Worm (Caenorhabditis elegans): ENCODE measurements around the gene vab-1.

DNA sequence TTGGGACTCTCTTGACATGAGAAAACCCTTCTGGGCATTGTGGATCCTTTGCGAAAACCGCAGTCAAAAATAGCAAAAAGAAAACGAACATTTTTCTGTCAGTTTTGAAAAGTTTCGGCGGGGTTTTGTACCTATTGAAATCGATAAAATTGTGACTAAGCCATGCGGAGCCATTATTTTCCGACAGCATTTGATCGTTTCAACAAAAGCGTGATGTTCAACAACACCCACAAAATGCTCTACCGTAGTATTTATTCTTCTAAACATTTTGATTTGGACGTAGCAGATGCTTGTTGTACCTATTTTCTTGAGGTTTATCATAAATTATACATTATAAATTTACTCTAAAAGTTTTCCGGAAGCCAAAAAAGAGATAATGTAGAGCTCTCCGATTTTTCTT, 44.6 kb downstream of the vab-1 start, which contains the start of gene clec-136:
- TF ChIP-seq him-1 (tag; optimal IDR thresholded peaks at IDR 0.05) (no peak), dao-5 (tag; optimal IDR thresholded peaks at IDR 0.05) (no peak), W03F9.2 (tag; optimal IDR thresholded peaks at IDR 0.05) (no peak)

Data from whole organism, L4/young adult.